Fruit fly (Drosophila melanogaster): ENCODE measurements around the gene mtSSB.

The mtSSB gene

dm6 chr3R:16203025-16203421, 2.0 kb downstream of the mtSSB start, which contains the start of the genes CG6126 and CG31287 (continued):
- no peak for TF ChIP-seq salm (tag; optimal IDR thresholded peaks at IDR 0.05)
- TF ChIP-seq CG6791 (GFP tag; IDR thresholded peaks at IDR 0.05; ENCODE audit: partially characterized antibody) = no peak
- TF ChIP-seq rib (GFP tag; IDR thresholded peaks at IDR 0.05) = peak; percentile 16; the same call in 1 of the 2 replicates
- TF ChIP-seq onecut (GFP tag; IDR thresholded peaks at IDR 0.05) = no peak
- TF ChIP-seq CG15269 (tag; optimal IDR thresholded peaks at IDR 0.05) = no peak
- no peak for TF ChIP-seq Hr3 (GFP tag; optimal IDR thresholded peaks at IDR 0.05)
- no peak for TF ChIP-seq cas (GFP tag; IDR thresholded peaks at IDR 0.05)
- no peak for TF ChIP-seq CG30431 (GFP tag; optimal IDR thresholded peaks at IDR 0.05)
- no peak for TF ChIP-seq jigr1 (GFP tag; IDR thresholded peaks at IDR 0.05)
- no peak for TF ChIP-seq Six4 (GFP tag; optimal IDR thresholded peaks at IDR 0.05)
- no peak for TF ChIP-seq CG33213 (GFP tag; optimal IDR thresholded peaks at IDR 0.05)
- peak; percentile 88; the same call in 1 of the 4 replicates for TF ChIP-seq chinmo (GFP tag; IDR thresholded peaks at IDR 0.05; ENCODE audit: partially characterized antibody)
- TF ChIP-seq Drgx (GFP tag; IDR thresholded peaks at IDR 0.05) = peak; percentile 19; the same call in 1 of the 2 replicates
- TF ChIP-seq CG12299 (tag; optimal IDR thresholded peaks at IDR 0.05) = no peak
- 0 out of 2 replicates have a peak, but pooled peaks have one; percentile 16 for TF ChIP-seq hbn (GFP tag; IDR thresholded peaks at IDR 0.05; ENCODE audit: partially characterized antibody)
- no peak for TF ChIP-seq Atf6 (GFP tag; IDR thresholded peaks at IDR 0.05)
- TF ChIP-seq caup (GFP tag; optimal IDR thresholded peaks at IDR 0.05; ENCODE audit: severe bottlenecking) = no peak
- TF ChIP-seq CG2712 (tag; optimal IDR thresholded peaks at IDR 0.05) = no peak
- no peak for TF ChIP-seq lmd (GFP tag; IDR thresholded peaks at IDR 0.05)
- TF ChIP-seq CG42726 (GFP tag; IDR thresholded peaks at IDR 0.05; ENCODE audit: partially characterized antibody) = no peak
- no peak for TF ChIP-seq eve (GFP tag; optimal IDR thresholded peaks at IDR 0.05)
- no peak for TF ChIP-seq CG15479 (GFP tag; optimal IDR thresholded peaks at IDR 0.05)
- no peak for TF ChIP-seq CG33557 (GFP tag; optimal IDR thresholded peaks at IDR 0.05)
- TF ChIP-seq CG6654 (GFP tag; optimal IDR thresholded peaks at IDR 0.05) = no peak
- no peak for TF ChIP-seq fu2 (GFP tag; optimal IDR thresholded peaks at IDR 0.05)
- peak in 1 of 2 experiments; percentile 1 for TF ChIP-seq Hr78 (GFP tag; optimal IDR thresholded peaks at IDR 0.05)
- no peak for TF ChIP-seq mirr (GFP tag; optimal IDR thresholded peaks at IDR 0.05)
- no peak for TF ChIP-seq CG7556 (GFP tag; optimal IDR thresholded peaks at IDR 0.05)
- TF ChIP-seq knrl (GFP tag; IDR thresholded peaks at IDR 0.05; ENCODE audit: partially characterized antibody) = no peak
- no peak for TF ChIP-seq slou (GFP tag; optimal IDR thresholded peaks at IDR 0.05)
- TF ChIP-seq CG15696 (tag; optimal IDR thresholded peaks at IDR 0.05) = no peak
- 0 out of 2 replicates have a peak, but pooled peaks have one; percentile 12 for TF ChIP-seq CG13287 (GFP tag; IDR thresholded peaks at IDR 0.05; ENCODE audit: partially characterized antibody)
- TF ChIP-seq CG9215 (GFP tag; IDR thresholded peaks at IDR 0.05) = no peak
- TF ChIP-seq Max (GFP tag; optimal IDR thresholded peaks at IDR 0.05) = no peak

- no peak for TF ChIP-seq Dip3 (GFP tag; optimal IDR thresholded peaks at IDR 0.05)
- no peak for TF ChIP-seq CG6175 (GFP tag; IDR thresholded peaks at IDR 0.05)
- no peak for TF ChIP-seq CG14667 (GFP tag; IDR thresholded peaks at IDR 0.05)
- peak; percentile 32 for TF ChIP-seq CG10543 (GFP tag; optimal IDR thresholded peaks at IDR 0.05)
- TF ChIP-seq z (GFP tag; IDR thresholded peaks at IDR 0.05) = no peak; the same call in 2 of the 3 replicates
- no peak for TF ChIP-seq CG8388 (GFP tag; optimal IDR thresholded peaks at IDR 0.05)
- peak; percentile 67 for TF ChIP-seq sens (GFP tag)
- TF ChIP-seq mirr (GFP tag; optimal IDR thresholded peaks at IDR 0.05) = peak; percentile 12
- TF ChIP-seq CG11723 (GFP tag; optimal IDR thresholded peaks at IDR 0.05) = no peak
- no peak for TF ChIP-seq CG10979 (tag; optimal IDR thresholded peaks at IDR 0.05)
- TF ChIP-seq CG11398 (GFP tag; optimal IDR thresholded peaks at IDR 0.05) = no peak
- no peak for TF ChIP-seq Nf-YB (GFP tag; optimal IDR thresholded peaks at IDR 0.05)
- peak; percentile 0 for TF ChIP-seq Fer1 (GFP tag; optimal IDR thresholded peaks at IDR 0.05)
- no peak for TF ChIP-seq NC2α (GFP tag; optimal IDR thresholded peaks at IDR 0.05)
- TF ChIP-seq Hmx (GFP tag; optimal IDR thresholded peaks at IDR 0.05) = no peak
- no peak for TF ChIP-seq CG6654 (GFP tag; optimal IDR thresholded peaks at IDR 0.05)
- no peak for TF ChIP-seq CG12104 (GFP tag; optimal IDR thresholded peaks at IDR 0.05)
- TF ChIP-seq CG34376 (GFP tag; optimal IDR thresholded peaks at IDR 0.05) = peak; percentile 69
- no peak for TF ChIP-seq ham (GFP tag; IDR thresholded peaks at IDR 0.05)
These were observed 2.6 kb downstream of the mtSSB start for dm6 chr3R:16202335-16203024.

Measured in whole organism, embryonic.